Worm (Caenorhabditis elegans) whole organism, L2 larva: ENCODE measurements around the gene cpi-1.

ENCODE experiments used
- C34F6.9 ChIP-seq: fragments of 150-350 bp; optimal IDR thresholded peaks from 2 replicates; lab custom pipeline; 2014; ENCODE audit warnings: missing biosample characterization, missing genetic modification characterization
- F13H6.1 ChIP-seq: sonication (generic microtip); optimal IDR thresholded peaks from 2 replicates; lab custom pipeline; 2016; ENCODE audit warnings: missing genetic modification characterization, missing compliant biosample characterization
- ZK546.5 ChIP-seq: sonication (generic microtip); optimal IDR thresholded peaks from 2 replicates; lab custom pipeline; 2017; ENCODE audit warnings: missing biosample characterization, missing genetic modification characterization
- alr-1 ChIP-seq: fragments of 150-350 bp; optimal IDR thresholded peaks from 2 replicates; lab custom pipeline; 2014; ENCODE audit warnings: missing biosample characterization, missing genetic modification characterization
- aly-2 ChIP-seq: fragments of 150-350 bp; optimal IDR thresholded peaks from 2 replicates; lab custom pipeline; 2014; ENCODE audit warnings: missing biosample characterization, missing genetic modification characterization
- blmp-1 ChIP-seq: sonication (generic microtip); optimal IDR thresholded peaks from 2 replicates; lab custom pipeline; 2017; ENCODE audit warnings: missing genetic modification characterization, mild to moderate bottlenecking, missing compliant biosample characterization, antibody characterized with exemption, moderate library complexity; ENCODE audit not compliant: insufficient read depth
- ceh-16 ChIP-seq: fragments of 150-350 bp; optimal IDR thresholded peaks from 2 replicates; lab custom pipeline; 2014; ENCODE audit warnings: missing biosample characterization, missing genetic modification characterization
- ceh-82 ChIP-seq: fragments of 150-350 bp; optimal IDR thresholded peaks from 2 replicates; lab custom pipeline; 2014; ENCODE audit warnings: missing biosample characterization, missing genetic modification characterization
- crh-2 ChIP-seq: sonication (generic microtip); optimal IDR thresholded peaks from 2 replicates; lab custom pipeline; 2017; ENCODE audit warnings: missing biosample characterization, missing genetic modification characterization
- dmd-4 ChIP-seq: sonication (generic microtip); optimal IDR thresholded peaks from 2 replicates; lab custom pipeline; 2017; ENCODE audit warnings: missing biosample characterization, missing genetic modification characterization
- egl-27 ChIP-seq: sonication (generic microtip); optimal IDR thresholded peaks from 3 replicates; lab custom pipeline; 2017; ENCODE audit warnings: missing biosample characterization, missing genetic modification reagents, missing genetic modification characterization
- elt-1 ChIP-seq: fragments of 150-350 bp; optimal IDR thresholded peaks from 2 replicates; lab custom pipeline; 2014; ENCODE audit warnings: missing biosample characterization, missing genetic modification characterization
- gmeb-1 ChIP-seq: fragments of 150-350 bp; optimal IDR thresholded peaks from 2 replicates; lab custom pipeline; 2014; ENCODE audit warnings: missing biosample characterization, missing genetic modification characterization
- lin-11 ChIP-seq: fragments of 150-350 bp; sonication (generic microtip); optimal IDR thresholded peaks from 2 replicates; lab custom pipeline; 2014; ENCODE audit warnings: missing biosample characterization, missing genetic modification characterization, inconsistent platforms, mixed read lengths
- lin-13 ChIP-seq: fragments of 150-350 bp; optimal IDR thresholded peaks from 2 replicates; lab custom pipeline; 2014; ENCODE audit warnings: missing biosample characterization, missing genetic modification reagents, missing genetic modification characterization
- lin-39 ChIP-seq: fragments of 150-350 bp; optimal IDR thresholded peaks from 2 replicates; lab custom pipeline; 2014; ENCODE audit warnings: missing biosample characterization, missing genetic modification reagents, missing genetic modification characterization
- lsy-2 ChIP-seq, 2 experiments: fragments of 150-350 bp in 1 of 2; sonication (generic microtip) in 1 of 2; optimal IDR thresholded peaks; 2 replicates each; lab custom pipeline; 2014 to 2017; ENCODE audit warnings: missing biosample characterization in 2 of 2, missing genetic modification characterization in 2 of 2
- mbf-1 ChIP-seq: sonication (generic microtip); optimal IDR thresholded peaks from 2 replicates; lab custom pipeline; 2017; ENCODE audit warnings: missing biosample characterization, missing genetic modification characterization
- mdl-1 ChIP-seq, 2 experiments: fragments of 150-350 bp in 1 of 2; sonication (generic microtip) in 1 of 2; optimal IDR thresholded peaks; 2 replicates each; lab custom pipeline; 2017; ENCODE audit warnings: missing biosample characterization in 2 of 2, missing genetic modification characterization in 2 of 2
- nhr-10 ChIP-seq: sonication (generic microtip); optimal IDR thresholded peaks from 2 replicates; lab custom pipeline; 2017; ENCODE audit warnings: missing biosample characterization, missing genetic modification characterization
- nhr-11 ChIP-seq: fragments of 150-350 bp; optimal IDR thresholded peaks from 2 replicates; lab custom pipeline; 2014; ENCODE audit warnings: missing biosample characterization, missing genetic modification characterization
- nhr-129 ChIP-seq: fragments of 150-350 bp; optimal IDR thresholded peaks from 2 replicates; lab custom pipeline; 2014; ENCODE audit warnings: missing biosample characterization, missing genetic modification characterization
- nhr-237 ChIP-seq: fragments of 150-350 bp; optimal IDR thresholded peaks from 2 replicates; lab custom pipeline; 2014; ENCODE audit warnings: missing biosample characterization, missing genetic modification characterization
- nhr-25 ChIP-seq: fragments of 150-350 bp; sonication (generic microtip); optimal IDR thresholded peaks from 3 replicates; lab custom pipeline; 2014; ENCODE audit warnings: missing biosample characterization, missing genetic modification characterization
- nhr-6 ChIP-seq: fragments of 150-350 bp; optimal IDR thresholded peaks from 2 replicates; lab custom pipeline; 2014; ENCODE audit warnings: missing biosample characterization, missing genetic modification characterization
- nhr-77 ChIP-seq: fragments of 150-350 bp; optimal IDR thresholded peaks from 2 replicates; lab custom pipeline; 2014; ENCODE audit warnings: missing biosample characterization, missing genetic modification characterization
- sem-4 ChIP-seq: fragments of 150-350 bp; optimal IDR thresholded peaks from 2 replicates; lab custom pipeline; 2014; ENCODE audit warnings: missing biosample characterization, missing genetic modification reagents, missing genetic modification characterization
- skn-1 ChIP-seq: sonication (generic microtip); optimal IDR thresholded peaks from 2 replicates; lab custom pipeline; 2017; ENCODE audit warnings: missing biosample characterization, missing genetic modification characterization
- snpc-4 ChIP-seq: fragments of 150-350 bp; optimal IDR thresholded peaks from 2 replicates; lab custom pipeline; 2014; ENCODE audit warnings: missing biosample characterization, missing genetic modification characterization
- unc-39 ChIP-seq: fragments of 150-350 bp; optimal IDR thresholded peaks from 2 replicates; lab custom pipeline; 2014; ENCODE audit warnings: missing biosample characterization, missing genetic modification characterization
- unc-55 ChIP-seq: fragments of 150-350 bp; sonication (generic microtip); optimal IDR thresholded peaks from 3 replicates; lab custom pipeline; 2014; ENCODE audit warnings: missing biosample characterization, missing genetic modification reagents, missing genetic modification characterization
- zag-1 ChIP-seq: fragments of 150-350 bp; optimal IDR thresholded peaks from 2 replicates; lab custom pipeline; 2014; ENCODE audit warnings: missing biosample characterization, missing genetic modification characterization
- ztf-1 ChIP-seq: fragments of 200-800 bp; sonication (Bioruptor generic); conservative IDR thresholded peaks from 2 replicates; pipeline ENCODE4 v1.3.6; 2022; ENCODE audit warnings: missing genetic modification characterization, missing compliant biosample characterization
- ztf-4 ChIP-seq: fragments of 150-350 bp; optimal IDR thresholded peaks from 2 replicates; lab custom pipeline; 2014; ENCODE audit warnings: missing biosample characterization, missing genetic modification characterization

The cpi-1 gene

DNA sequence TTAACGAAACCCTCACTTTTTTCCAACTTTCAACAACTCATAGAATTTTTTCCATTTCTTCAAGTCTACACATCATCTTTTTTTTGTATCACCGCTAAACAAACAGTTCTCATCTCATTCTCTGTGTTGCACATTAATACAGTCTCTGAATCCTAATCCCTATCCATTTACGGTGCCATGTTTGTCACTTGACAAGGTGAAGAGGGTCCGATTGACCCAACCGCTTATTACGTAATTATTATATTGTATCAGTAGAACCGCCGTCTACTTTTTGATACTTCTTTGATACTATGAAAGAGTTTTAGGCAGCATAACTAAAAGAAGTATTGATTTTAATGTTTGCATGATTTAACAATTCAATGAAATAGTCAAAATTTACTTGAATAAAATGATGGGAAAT, 41.2 kb upstream of the cpi-1 start:
- no peak for TF ChIP-seq mbf-1 (tag; lab: Kevin White, UChicago)
- TF ChIP-seq egl-27 = no peak
- TF ChIP-seq lin-39 (tag; lab: Kevin White, UChicago) = no peak
- no peak for TF ChIP-seq lin-11 (tag; lab: Kevin White, UChicago)
- no peak for TF ChIP-seq ceh-82 (tag; lab: Kevin White, UChicago)
- no peak for TF ChIP-seq ztf-4 (tag; lab: Kevin White, UChicago)
- no peak for TF ChIP-seq blmp-1 (tag; lab: Kevin White, UChicago)
- TF ChIP-seq alr-1 (tag; lab: Kevin White, UChicago) = no peak
- TF ChIP-seq ztf-1 (GFP tag; lab: Robert Waterston, UW) = no peak
- TF ChIP-seq zag-1 = no peak
- TF ChIP-seq aly-2 = no peak
- TF ChIP-seq unc-39 (tag; lab: Kevin White, UChicago) = no peak
- no peak for TF ChIP-seq nhr-25 (tag; lab: Kevin White, UChicago)
- no peak for TF ChIP-seq nhr-6
- no peak for TF ChIP-seq mdl-1 (tag; optimal IDR thresholded peaks at IDR 0.05; lab: Kevin White, UChicago)
- no peak for TF ChIP-seq nhr-237 (tag; lab: Kevin White, UChicago)
- TF ChIP-seq lsy-2 (tag; optimal IDR thresholded peaks at IDR 0.05; lab: Kevin White, UChicago) = no peak
- TF ChIP-seq ZK546.5 (tag; lab: Kevin White, UChicago) = no peak
- TF ChIP-seq crh-2 (tag; lab: Kevin White, UChicago) = no peak

DNA sequence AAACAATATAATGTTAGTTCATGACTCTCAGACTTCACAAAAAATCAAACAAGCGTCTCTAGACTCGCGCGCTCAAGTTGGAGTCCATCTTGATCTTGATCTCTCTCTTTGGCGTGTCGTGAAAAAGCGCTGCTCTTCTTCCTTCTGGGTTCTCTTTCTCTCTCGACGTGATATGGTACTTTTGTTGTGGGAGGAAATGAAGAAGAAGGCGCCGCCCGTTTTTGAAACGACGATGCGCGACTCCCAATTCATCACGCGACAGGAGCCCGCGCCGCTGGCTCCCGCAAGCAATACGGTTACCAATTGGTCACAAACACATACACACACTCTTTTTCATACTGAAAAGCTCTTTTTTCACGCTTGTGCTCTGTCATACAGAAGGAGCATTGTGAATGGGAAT, 37.0 kb upstream of the cpi-1 start:
- no peak for TF ChIP-seq mdl-1 (tag; optimal IDR thresholded peaks at IDR 0.05; lab: Kevin White, UChicago)
- peak; percentile 26 for TF ChIP-seq nhr-129 (tag; lab: Kevin White, UChicago)
- peak; percentile 16 for TF ChIP-seq F13H6.1 (tag; lab: Kevin White, UChicago)

DNA sequence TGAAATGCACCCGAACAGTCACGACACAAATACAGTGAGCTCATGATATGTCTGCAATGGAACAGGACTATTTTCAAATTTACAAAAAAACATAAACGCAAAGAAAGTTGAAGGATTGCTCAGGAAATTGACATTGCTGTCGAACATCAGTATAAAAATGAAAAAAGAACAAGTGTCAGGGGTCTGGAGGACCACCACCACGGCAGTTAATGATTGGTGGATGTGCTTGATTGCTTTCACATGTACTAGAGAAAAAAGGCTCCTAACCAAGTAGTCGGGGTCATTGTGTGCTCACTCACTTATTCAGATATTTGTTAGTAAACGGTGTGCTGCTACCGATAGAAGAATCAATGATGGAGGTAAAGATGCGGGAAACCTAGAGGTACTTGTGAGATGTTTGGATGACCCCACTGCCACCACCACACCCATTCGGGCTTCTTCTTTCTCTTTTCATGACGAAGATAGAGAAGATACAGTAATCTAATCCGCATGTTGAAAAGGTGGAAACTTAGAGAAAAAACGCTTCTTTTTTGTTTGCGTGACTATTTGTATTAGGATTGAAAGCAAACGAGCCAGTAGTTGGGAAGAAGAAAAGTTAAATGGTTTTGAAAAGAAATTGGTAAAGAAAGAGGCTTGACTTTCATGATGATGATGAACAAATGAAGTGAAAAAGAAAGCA, 33.9 kb upstream of the cpi-1 start, which contains the start of gene M03D4.4:
TSS of gene M03D4.4 (minus strand) at position 51 of the 679 bp plus-strand sequence.
- TF ChIP-seq F13H6.1 (tag; lab: Kevin White, UChicago) (peak; percentile 42), C34F6.9 (tag; lab: Kevin White, UChicago) (no peak)

DNA sequence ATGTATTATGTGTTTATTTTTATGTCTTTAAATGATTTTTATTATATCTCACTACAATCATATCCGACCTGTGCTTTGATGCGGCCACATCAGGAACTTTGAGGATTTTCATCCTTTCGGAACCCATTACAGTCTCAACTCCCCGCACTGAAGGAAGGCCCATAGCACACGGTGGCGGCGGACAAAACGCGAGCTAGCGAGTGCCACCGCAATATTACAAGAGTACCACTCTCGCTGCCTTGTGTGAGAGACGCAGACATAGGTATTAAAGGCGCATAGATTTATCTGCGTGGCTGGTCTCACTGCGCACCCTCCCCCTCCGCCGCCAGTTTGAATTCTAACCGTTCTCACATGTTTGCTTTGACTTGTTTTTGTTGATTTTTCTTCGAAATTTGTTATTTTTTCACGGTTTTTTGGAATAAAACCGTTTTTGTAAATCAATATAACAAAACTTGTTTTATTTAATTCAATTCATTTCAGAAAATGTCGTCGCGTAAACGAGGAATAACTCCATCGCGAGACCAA, 24.3 kb upstream of the cpi-1 start, which contains the start of gene zen-4:
TSS of gene zen-4 (plus strand) at position 475 of the 525 bp plus-strand sequence.
- TF ChIP-seq lin-13 (GFP tag; lab: Kevin White, UChicago) (peak; percentile 65), nhr-129 (tag; lab: Kevin White, UChicago) (peak; percentile 9), skn-1 (tag; lab: Kevin White, UChicago) (no peak), nhr-237 (tag; lab: Kevin White, UChicago) (no peak), C34F6.9 (tag; lab: Kevin White, UChicago) (peak; percentile 2), F13H6.1 (tag; lab: Kevin White, UChicago) (peak; percentile 32), ceh-16 (tag; lab: Kevin White, UChicago) (peak; percentile 42), snpc-4 (tag; lab: Kevin White, UChicago) (peak; percentile 92), sem-4 (tag; lab: Kevin White, UChicago) (no peak), gmeb-1 (peak; percentile 36)

DNA sequence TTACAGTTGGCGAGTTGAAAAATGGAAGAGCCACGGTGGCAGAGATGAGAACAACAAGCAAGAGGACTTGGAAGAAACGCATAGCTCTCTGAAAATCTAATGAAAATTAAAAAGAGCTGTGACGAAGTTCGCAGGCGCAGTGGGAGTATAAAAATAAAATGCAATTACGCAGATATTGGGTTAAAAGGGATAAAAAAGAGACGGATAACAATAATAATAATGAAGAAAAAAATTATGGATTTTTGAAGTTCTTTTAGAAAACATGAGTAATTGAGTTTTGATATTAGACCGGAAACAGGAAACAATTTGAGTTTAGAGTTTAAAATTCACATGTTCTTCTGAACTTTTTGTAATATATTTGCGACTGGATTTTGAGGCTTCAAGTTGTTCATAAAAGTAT, 18.8 kb upstream of the cpi-1 start, which contains the start of gene M03D4.3:
TSS of gene M03D4.3 (minus strand) at position 101 of the 400 bp plus-strand sequence.
- TF ChIP-seq nhr-10 (no peak), lin-13 (GFP tag; lab: Kevin White, UChicago) (no peak), nhr-77 (no peak), elt-1 (tag; lab: Kevin White, UChicago) (no peak), alr-1 (tag; lab: Kevin White, UChicago) (no peak), nhr-6 (no peak), nhr-11 (tag; lab: Kevin White, UChicago) (no peak), sem-4 (tag; lab: Kevin White, UChicago) (no peak), unc-55 (GFP tag; lab: Kevin White, UChicago) (no peak), dmd-4 (tag; lab: Kevin White, UChicago) (no peak), ceh-82 (tag; lab: Kevin White, UChicago) (no peak)
